Worm (Caenorhabditis elegans) whole organism, young adult: ENCODE data around the gene C30G4.2.

Experiments
- C17E4.6 ChIP-seq: fragments of 200-800 bp; sonication (Bioruptor generic); IDR thresholded peaks from 2 replicates; pipeline ENCODE4 v1.3.6; 2022; ENCODE audit warnings: missing genetic modification reagents, missing genetic modification characterization, missing compliant biosample characterization
- F39B2.1 ChIP-seq: fragments of 200-800 bp; sonication (Bioruptor generic); IDR thresholded peaks from 2 replicates; pipeline ENCODE4 v1.3.6; 2022; ENCODE audit warnings: missing genetic modification reagents, missing genetic modification characterization, missing compliant biosample characterization
- F57A8.1 ChIP-seq: fragments of 200-800 bp; sonication (Bioruptor generic); optimal IDR thresholded peaks from 2 replicates; lab custom pipeline; 2018; ENCODE audit warnings: mild to moderate bottlenecking, missing genetic modification characterization, moderate library complexity, missing compliant biosample characterization
- T07F8.4 ChIP-seq: sonication (generic microtip); optimal IDR thresholded peaks from 2 replicates; lab custom pipeline; 2016; ENCODE audit warnings: mild to moderate bottlenecking, missing genetic modification characterization, moderate library complexity, missing compliant biosample characterization
- Y56A3A.18 ChIP-seq: fragments of 200-800 bp; sonication (Bioruptor generic); IDR thresholded peaks from 2 replicates; pipeline ENCODE4 v1.3.6; 2022; ENCODE audit warnings: missing genetic modification reagents, missing genetic modification characterization, missing compliant biosample characterization
- ZK185.1 ChIP-seq: sonication (generic microtip); optimal IDR thresholded peaks from 2 replicates; lab custom pipeline; 2016; ENCODE audit warnings: mild to moderate bottlenecking, missing genetic modification characterization, missing compliant biosample characterization; ENCODE audit not compliant: poor library complexity, severe bottlenecking
- atf-7 ChIP-seq: sonication (generic microtip); optimal IDR thresholded peaks from 2 replicates; lab custom pipeline; 2017; ENCODE audit warnings: mild to moderate bottlenecking, missing genetic modification characterization, missing compliant biosample characterization
- cebp-1 ChIP-seq, 2 experiments: fragments of 200-800 bp in 1 of 2; sonication (Bioruptor generic) in 1 of 2; sonication (generic microtip) in 1 of 2; IDR thresholded peaks in 1 of 2; optimal IDR thresholded peaks in 1 of 2; 2 replicates each; pipeline versions ENCODE4 v1.3.6 to Lab custom; 2017 to 2022; ENCODE audit warnings: missing compliant biosample characterization in 2 of 2, missing genetic modification characterization in 2 of 2, mild to moderate bottlenecking in 1 of 2, missing genetic modification reagents in 1 of 2, moderate library complexity in 1 of 2
- ceh-40 ChIP-seq: fragments of 200-800 bp; sonication (Bioruptor generic); IDR thresholded peaks from 2 replicates; pipeline ENCODE4 v1.3.6; 2022; ENCODE audit warnings: missing genetic modification characterization, missing compliant biosample characterization
- ceh-79 ChIP-seq: sonication (generic microtip); optimal IDR thresholded peaks from 2 replicates; lab custom pipeline; 2017; ENCODE audit warnings: mild to moderate bottlenecking, missing genetic modification characterization, missing compliant biosample characterization
- ceh-91 ChIP-seq: fragments of 200-800 bp; sonication (Bioruptor generic); IDR thresholded peaks from 2 replicates; pipeline ENCODE4 v1.3.6; 2022; ENCODE audit warnings: missing genetic modification reagents, missing genetic modification characterization, missing compliant biosample characterization
- chd-7 ChIP-seq: sonication (generic microtip); optimal IDR thresholded peaks from 2 replicates; lab custom pipeline; 2016; ENCODE audit warnings: mild to moderate bottlenecking, missing genetic modification characterization, moderate library complexity, missing compliant biosample characterization
- die-1 ChIP-seq: sonication (generic microtip); optimal IDR thresholded peaks from 2 replicates; lab custom pipeline; 2016; ENCODE audit warnings: missing genotype, mild to moderate bottlenecking, missing genetic modification characterization, missing compliant biosample characterization
- dpff-1 ChIP-seq: sonication (generic microtip); optimal IDR thresholded peaks from 2 replicates; lab custom pipeline; 2017; ENCODE audit warnings: mild to moderate bottlenecking, missing genetic modification characterization, missing compliant biosample characterization
- dpl-1 ChIP-seq: fragments of 150-350 bp; optimal IDR thresholded peaks from 2 replicates; lab custom pipeline; 2014; ENCODE audit warnings: missing biosample characterization, missing genetic modification reagents, missing genetic modification characterization
- egl-18 ChIP-seq: fragments of 200-800 bp; sonication (Bioruptor generic); IDR thresholded peaks from 2 replicates; pipeline ENCODE4 v1.3.6; 2022; ENCODE audit warnings: missing genetic modification reagents, missing genetic modification characterization, missing compliant biosample characterization
- egrh-3 ChIP-seq: fragments of 200-800 bp; sonication (Bioruptor generic); IDR thresholded peaks from 2 replicates; pipeline ENCODE4 v1.3.6; 2022; ENCODE audit warnings: missing genetic modification reagents, missing genetic modification characterization, missing compliant biosample characterization
- him-1 ChIP-seq: sonication (generic microtip); optimal IDR thresholded peaks from 2 replicates; lab custom pipeline; 2016; ENCODE audit warnings: missing genotype, missing genetic modification reagents, missing genetic modification characterization, missing compliant biosample characterization
- hlh-12 ChIP-seq: sonication (generic microtip); optimal IDR thresholded peaks from 2 replicates; lab custom pipeline; 2016; ENCODE audit warnings: missing genetic modification characterization, missing compliant biosample characterization
- hmg-20 ChIP-seq: fragments of 200-800 bp; sonication (Bioruptor generic); IDR thresholded peaks from 2 replicates; pipeline ENCODE4 v1.3.6; 2022; ENCODE audit warnings: missing genetic modification reagents, missing genetic modification characterization, missing compliant biosample characterization
- hrde-1 ChIP-seq: sonication (generic microtip); optimal IDR thresholded peaks from 2 replicates; lab custom pipeline; 2016; ENCODE audit warnings: missing genetic modification characterization, mild to moderate bottlenecking, missing compliant biosample characterization, moderate library complexity, missing genotype, missing genetic modification reagents, borderline replicate concordance
- lir-1 ChIP-seq: fragments of 200-800 bp; sonication (Bioruptor generic); conservative IDR thresholded peaks from 2 replicates; pipeline ENCODE4 v1.3.6; 2022; ENCODE audit warnings: missing genetic modification reagents, missing genetic modification characterization, missing compliant biosample characterization
- madf-10 ChIP-seq: sonication (generic microtip); optimal IDR thresholded peaks from 2 replicates; lab custom pipeline; 2016; ENCODE audit warnings: mild to moderate bottlenecking, missing genetic modification characterization, missing compliant biosample characterization
- madf-3 ChIP-seq: fragments of 200-800 bp; sonication (Bioruptor generic); IDR thresholded peaks from 2 replicates; pipeline ENCODE4 v1.3.6; 2022; ENCODE audit warnings: missing genetic modification reagents, missing genetic modification characterization, missing compliant biosample characterization
- nfya-1 ChIP-seq: sonication (generic microtip); optimal IDR thresholded peaks from 2 replicates; lab custom pipeline; 2017; ENCODE audit warnings: antibody characterized with exemption, missing compliant biosample characterization, missing genetic modification characterization, borderline replicate concordance; ENCODE audit not compliant: insufficient read depth
- nhr-120 ChIP-seq: fragments of 200-800 bp; sonication (Bioruptor generic); IDR thresholded peaks from 2 replicates; pipeline ENCODE4 v1.3.6; 2022; ENCODE audit warnings: missing genetic modification characterization, missing compliant biosample characterization
- nhr-179 ChIP-seq: sonication (generic microtip); optimal IDR thresholded peaks from 2 replicates; lab custom pipeline; 2016; ENCODE audit warnings: mild to moderate bottlenecking, missing genetic modification characterization, missing compliant biosample characterization
- pha-4 ChIP-seq: fragments of 150-350 bp; sonication (generic microtip); optimal IDR thresholded peaks from 2 replicates; lab custom pipeline; 2014; ENCODE audit warnings: missing biosample characterization, missing genetic modification reagents, missing genetic modification characterization
- rcor-1 ChIP-seq: fragments of 200-800 bp; sonication (Bioruptor generic); IDR thresholded peaks from 2 replicates; pipeline ENCODE4 v1.3.6; 2022; ENCODE audit warnings: missing genetic modification reagents, missing genetic modification characterization, missing compliant biosample characterization
- rec-8 ChIP-seq, 2 experiments: sonication (generic microtip); optimal IDR thresholded peaks; 2 replicates each; lab custom pipeline; 2016; ENCODE audit warnings: mild to moderate bottlenecking in 2 of 2, missing genetic modification characterization in 2 of 2, missing genetic modification reagents in 2 of 2, missing genotype in 2 of 2, missing biosample characterization in 1 of 2, missing compliant biosample characterization in 1 of 2, moderate library complexity in 1 of 2
- sdz-38 ChIP-seq: sonication (generic microtip); optimal IDR thresholded peaks from 2 replicates; lab custom pipeline; 2016; ENCODE audit warnings: missing genotype, missing genetic modification characterization, missing compliant biosample characterization
- snpc-1.3 ChIP-seq: sonication (generic microtip); optimal IDR thresholded peaks from 2 replicates; lab custom pipeline; 2017; ENCODE audit warnings: missing genetic modification characterization, mild to moderate bottlenecking, missing compliant biosample characterization, antibody characterized with exemption, moderate library complexity, missing genotype, missing genetic modification reagents; ENCODE audit not compliant: insufficient read depth
- somi-1 ChIP-seq: fragments of 200-800 bp; sonication (Bioruptor generic); optimal IDR thresholded peaks from 2 replicates; lab custom pipeline; 2018; ENCODE audit warnings: mild to moderate bottlenecking, missing genetic modification characterization, missing compliant biosample characterization
- tbp1 ChIP-seq: fragments of 200-800 bp; sonication (Bioruptor generic); optimal IDR thresholded peaks from 2 replicates; lab custom pipeline; 2018; ENCODE audit warnings: mild to moderate bottlenecking, missing genetic modification characterization, missing compliant biosample characterization
- tlf-1 ChIP-seq: fragments of 200-800 bp; sonication (Bioruptor generic); optimal IDR thresholded peaks from 2 replicates; lab custom pipeline; 2018; ENCODE audit warnings: mild to moderate bottlenecking, missing genetic modification characterization, missing compliant biosample characterization
- unc-130 ChIP-seq: sonication (generic microtip); optimal IDR thresholded peaks from 2 replicates; lab custom pipeline; 2016; ENCODE audit warnings: missing genetic modification reagents, missing genetic modification characterization, missing compliant biosample characterization
- xnd-1 ChIP-seq: sonication (generic microtip); optimal IDR thresholded peaks from 2 replicates; lab custom pipeline; 2016; ENCODE audit warnings: missing genotype, missing genetic modification reagents, missing genetic modification characterization, missing compliant biosample characterization
- zim-3 ChIP-seq: sonication (generic microtip); optimal IDR thresholded peaks from 2 replicates; lab custom pipeline; 2017; ENCODE audit warnings: mild to moderate bottlenecking, missing genetic modification characterization, moderate library complexity, missing compliant biosample characterization
- ztf-18 ChIP-seq: sonication (generic microtip); optimal IDR thresholded peaks from 2 replicates; lab custom pipeline; 2016; ENCODE audit warnings: missing genotype, mild to moderate bottlenecking, missing genetic modification characterization, missing compliant biosample characterization

Gene C30G4.2

ce11 chrX:17041571-17041970 is 3.9 kb downstream of the C30G4.2 start:
- TF ChIP-seq tlf-1 (GFP tag; lab: Kevin White, UChicago) (no peak), tbp1 (GFP tag; lab: Kevin White, UChicago) (no peak), rec-8 (tag; optimal IDR thresholded peaks at IDR 0.05; lab: Kevin White, UChicago) (no peak), egrh-3 (GFP tag; lab: Robert Waterston, UW) (no peak), hrde-1 (tag; lab: Kevin White, UChicago) (no peak), ceh-40 (GFP tag; lab: Robert Waterston, UW) (no peak), rcor-1 (GFP tag; lab: Robert Waterston, UW) (no peak), die-1 (tag; lab: Kevin White, UChicago) (no peak), madf-3 (no peak), C17E4.6 (no peak), nfya-1 (tag; lab: Kevin White, UChicago) (no peak), Y56A3A.18 (GFP tag; lab: Robert Waterston, UW) (no peak), dpl-1 (GFP tag; lab: Kevin White, UChicago) (no peak), madf-10 (tag; lab: Kevin White, UChicago) (no peak), F39B2.1 (GFP tag; lab: Robert Waterston, UW) (no peak), hmg-20 (GFP tag; lab: Robert Waterston, UW) (no peak), lir-1 (GFP tag; lab: Robert Waterston, UW) (no peak)

ce11 chrX:17038616-17039015 is 6.8 kb downstream of the C30G4.2 start:
- no peak for TF ChIP-seq pha-4 (tag; lab: Kevin White, UChicago)
- TF ChIP-seq xnd-1: no peak
- TF ChIP-seq hrde-1 (tag; lab: Kevin White, UChicago): no peak
- TF ChIP-seq egl-18 (GFP tag; lab: Robert Waterston, UW): no peak
- no peak for TF ChIP-seq ztf-18 (tag; lab: Kevin White, UChicago)
- TF ChIP-seq rec-8 (tag; optimal IDR thresholded peaks at IDR 0.05; lab: Kevin White, UChicago): no peak
- no peak for TF ChIP-seq cebp-1 (GFP tag; IDR thresholded peaks at IDR 0.05; lab: Robert Waterston, UW)
- no peak for TF ChIP-seq cebp-1 (tag; optimal IDR thresholded peaks at IDR 0.05; lab: Kevin White, UChicago)
- no peak for TF ChIP-seq tlf-1 (GFP tag; lab: Kevin White, UChicago)
- no peak for TF ChIP-seq nfya-1 (tag; lab: Kevin White, UChicago)
- no peak for TF ChIP-seq ceh-91 (GFP tag; lab: Robert Waterston, UW)
- TF ChIP-seq dpff-1 (tag; lab: Kevin White, UChicago): no peak
- TF ChIP-seq ZK185.1 (tag; lab: Kevin White, UChicago): no peak
- TF ChIP-seq snpc-1.3 (tag; lab: Kevin White, UChicago): no peak
- TF ChIP-seq nhr-179 (tag; lab: Kevin White, UChicago): no peak
- no peak for TF ChIP-seq nhr-120 (GFP tag; lab: Robert Waterston, UW)
- no peak for TF ChIP-seq chd-7 (tag; lab: Kevin White, UChicago)
- no peak for TF ChIP-seq tbp1 (GFP tag; lab: Kevin White, UChicago)
- TF ChIP-seq F57A8.1 (GFP tag; lab: Kevin White, UChicago): no peak

- TF ChIP-seq him-1 (tag; lab: Kevin White, UChicago) (no peak), sdz-38 (tag; lab: Kevin White, UChicago) (no peak), zim-3 (tag; lab: Kevin White, UChicago) (no peak), nhr-179 (tag; lab: Kevin White, UChicago) (no peak), ceh-79 (tag; lab: Kevin White, UChicago) (no peak), unc-130 (GFP tag; lab: Kevin White, UChicago) (no peak), lir-1 (GFP tag; lab: Robert Waterston, UW) (no peak), somi-1 (GFP tag; lab: Kevin White, UChicago) (no peak), T07F8.4 (tag; lab: Kevin White, UChicago) (no peak), atf-7 (tag; lab: Kevin White, UChicago) (no peak), nfya-1 (tag; lab: Kevin White, UChicago) (no peak), hlh-12 (tag; lab: Kevin White, UChicago) (no peak)
Measured at ce11 chrX:17034773-17035172, 10.7 kb downstream of the C30G4.2 start.
